Worm (Caenorhabditis elegans): ENCODE results near the gene dnj-25.

ce11 chrV:20744290-20744837, at the start of gene dnj-25:
- TF ChIP-seq nfya-1 (tag; optimal IDR thresholded peaks at IDR 0.05; ENCODE audit: insufficient read depth) (peak; percentile 25), jun-1 (tag; optimal IDR thresholded peaks at IDR 0.05) (no peak), sea-2 (GFP tag; optimal IDR thresholded peaks at IDR 0.05) (no peak), ZK546.5 (tag; optimal IDR thresholded peaks at IDR 0.05) (no peak), snpc-4 (tag; optimal IDR thresholded peaks at IDR 0.05) (no peak), ceh-82 (tag; optimal IDR thresholded peaks at IDR 0.05) (no peak), ceh-9 (tag; optimal IDR thresholded peaks at IDR 0.05) (no peak), nhr-11 (tag; optimal IDR thresholded peaks at IDR 0.05) (no peak)

All from whole organism, L3 larva.